Fruit fly (Drosophila melanogaster) whole organism, embryonic: ENCODE results near the gene nxf4.

Experiments used
- Ada2b ChIP-seq: fragments of 200-800 bp; sonication (Bioruptor generic); IDR thresholded peaks from 2 replicates; pipeline ENCODE4 v1.3.6; 2022; ENCODE audit warnings: missing biosample characterization, missing genetic modification characterization
- Awh ChIP-seq: fragments of 200-800 bp; sonication (Bioruptor generic); IDR thresholded peaks from 2 replicates; pipeline ENCODE4, ENCODE4 v1.3.6; 2022; ENCODE audit warnings: missing biosample characterization, missing genetic modification characterization
- Bdp1 ChIP-seq: fragments of 200-800 bp; sonication (Bioruptor generic); optimal IDR thresholded peaks from 3 replicates; lab custom pipeline; 2016; ENCODE audit warnings: missing biosample characterization, missing genetic modification characterization
- CG12071 ChIP-seq: fragments of 200-800 bp; sonication (Bioruptor generic); optimal IDR thresholded peaks from 3 replicates; lab custom pipeline; 2018; ENCODE audit warnings: missing biosample characterization, mild to moderate bottlenecking, missing genetic modification characterization
- CG12104 ChIP-seq: fragments of 200-800 bp; sonication (Bioruptor generic); optimal IDR thresholded peaks from 3 replicates; lab custom pipeline; 2016; ENCODE audit warnings: missing biosample characterization, missing genetic modification characterization
- CG12659 ChIP-seq: fragments of 200-800 bp; sonication (Bioruptor generic); optimal IDR thresholded peaks from 3 replicates; lab custom pipeline; 2017; ENCODE audit warnings: mild to moderate bottlenecking, missing biosample characterization, missing genetic modification reagents, missing genetic modification characterization
- CG14860 ChIP-seq: fragments of 200-800 bp; sonication (Bioruptor generic); IDR thresholded peaks from 3 replicates; pipeline ENCODE4 v1.3.6; 2022; ENCODE audit warnings: missing biosample characterization, missing genetic modification characterization; ENCODE audit not compliant: partially characterized antibody
- CG15479 ChIP-seq: fragments of 200-800 bp; sonication (Bioruptor generic); optimal IDR thresholded peaks from 3 replicates; lab custom pipeline; 2019; ENCODE audit warnings: missing biosample characterization, mild to moderate bottlenecking, missing genetic modification characterization, moderate library complexity
- CG15601 ChIP-seq: fragments of 200-800 bp; sonication (Bioruptor generic); optimal IDR thresholded peaks from 3 replicates; lab custom pipeline; 2019; ENCODE audit warnings: missing biosample characterization, mild to moderate bottlenecking, missing genetic modification characterization, moderate library complexity
- CG16863 ChIP-seq: fragments of 200-800 bp; sonication (Bioruptor generic); optimal IDR thresholded peaks from 3 replicates; lab custom pipeline; 2016; ENCODE audit warnings: missing biosample characterization, missing genetic modification characterization
- CG17359 ChIP-seq: fragments of 200-800 bp; sonication (Bioruptor generic); optimal IDR thresholded peaks from 3 replicates; lab custom pipeline; 2018; ENCODE audit warnings: missing biosample characterization, mild to moderate bottlenecking, missing genetic modification characterization, moderate library complexity
- CG1792 ChIP-seq: fragments of 200-800 bp; sonication (Bioruptor generic); optimal IDR thresholded peaks from 2 replicates; lab custom pipeline; 2016; ENCODE audit warnings: missing biosample characterization, missing genetic modification characterization
- CG2678 ChIP-seq: fragments of 200-800 bp; sonication (Bioruptor generic); optimal IDR thresholded peaks from 3 replicates; lab custom pipeline; 2019; ENCODE audit warnings: missing biosample characterization, mild to moderate bottlenecking, missing genetic modification characterization, moderate library complexity
- CG31365 ChIP-seq: fragments of 200-800 bp; sonication (Bioruptor generic); optimal IDR thresholded peaks from 2 replicates; lab custom pipeline; 2018; ENCODE audit warnings: missing biosample characterization, mild to moderate bottlenecking, missing genetic modification characterization
- CG31388 ChIP-seq: fragments of 200-800 bp; sonication (Bioruptor generic); optimal IDR thresholded peaks from 2 replicates; lab custom pipeline; 2016; ENCODE audit warnings: missing biosample characterization, missing genetic modification characterization
- CG33213 ChIP-seq: fragments of 200-800 bp; sonication (Bioruptor generic); optimal IDR thresholded peaks from 3 replicates; lab custom pipeline; 2016; ENCODE audit warnings: missing biosample characterization, missing genetic modification characterization
- CG4854 ChIP-seq: fragments of 200-800 bp; sonication (Bioruptor generic); optimal IDR thresholded peaks from 2 replicates; lab custom pipeline; 2016; ENCODE audit warnings: missing biosample characterization, missing genetic modification characterization, inconsistent platforms
- CG6175 ChIP-seq: fragments of 200-800 bp; sonication (Bioruptor generic); IDR thresholded peaks from 3 replicates; pipeline ENCODE4 v1.3.6; 2022; ENCODE audit warnings: missing biosample characterization, missing genetic modification characterization
- CG6813 ChIP-seq: fragments of 200-800 bp; sonication (Bioruptor generic); optimal IDR thresholded peaks from 2 replicates; lab custom pipeline; 2017; ENCODE audit warnings: missing biosample characterization, missing genetic modification characterization, mild to moderate bottlenecking, moderate library complexity, missing genetic modification reagents
- CG7786 ChIP-seq: fragments of 200-800 bp; sonication (Bioruptor generic); optimal IDR thresholded peaks from 2 replicates; lab custom pipeline; 2016; ENCODE audit warnings: missing biosample characterization, missing genetic modification characterization
- CG7987 ChIP-seq: fragments of 200-800 bp; sonication (Bioruptor generic); optimal IDR thresholded peaks from 2 replicates; lab custom pipeline; 2018; ENCODE audit warnings: missing biosample characterization, mild to moderate bottlenecking, missing genetic modification characterization, moderate library complexity
- CG9215 ChIP-seq: fragments of 200-800 bp; sonication (Bioruptor generic); IDR thresholded peaks from 2 replicates; pipeline ENCODE4 v1.3.6; 2022; ENCODE audit warnings: missing biosample characterization, missing genetic modification characterization
- Chrac-16 ChIP-seq: fragments of 200-800 bp; sonication (Bioruptor generic); optimal IDR thresholded peaks from 3 replicates; lab custom pipeline; 2016; ENCODE audit warnings: missing biosample characterization, missing genetic modification characterization
- D ChIP-seq, 2 experiments: fragments of 200-800 bp in 1 of 2; fragments of >200 bp in 1 of 2; sonication (Bioruptor generic) in 1 of 2; optimal IDR thresholded peaks; 2 replicates in 1 of 2; 3 replicates in 1 of 2; lab custom pipeline; 2017; ENCODE audit warnings: mild to moderate bottlenecking in 1 of 2, missing biosample characterization in 1 of 2, missing genetic modification characterization in 1 of 2, missing genetic modification reagents in 1 of 2
- Dip2 ChIP-seq: fragments of 200-800 bp; sonication (Bioruptor generic); IDR thresholded peaks from 2 replicates; pipeline ENCODE4 v1.3.6; 2022; ENCODE audit warnings: missing biosample characterization, missing genetic modification characterization
- E2f2 ChIP-seq: fragments of 200-800 bp; sonication (Bioruptor generic); IDR thresholded peaks from 2 replicates; pipeline ENCODE4 v1.3.6; 2022; ENCODE audit warnings: missing biosample characterization, missing genetic modification characterization
- Fer2 ChIP-seq: fragments of 200-800 bp; sonication (Bioruptor generic); optimal IDR thresholded peaks from 2 replicates; lab custom pipeline; 2018; ENCODE audit warnings: missing biosample characterization, mild to moderate bottlenecking, missing genetic modification characterization, moderate library complexity
- Hr39 ChIP-seq: fragments of >200 bp; optimal IDR thresholded peaks from 2 replicates; lab custom pipeline; 2017
- Mad ChIP-seq: fragments of 200-800 bp; sonication (Bioruptor generic); optimal IDR thresholded peaks from 2 replicates; lab custom pipeline; 2016; ENCODE audit warnings: missing biosample characterization, missing genetic modification characterization
- Max ChIP-seq: fragments of 200-800 bp; sonication (Bioruptor generic); optimal IDR thresholded peaks from 2 replicates; lab custom pipeline; 2016; ENCODE audit warnings: missing biosample characterization, mild to moderate bottlenecking, missing genetic modification characterization
- Mrtf ChIP-seq: fragments of 200-800 bp; sonication (Bioruptor generic); IDR thresholded peaks from 3 replicates; pipeline ENCODE4 v1.3.6; 2022; ENCODE audit warnings: missing biosample characterization, missing genetic modification characterization
- Myb ChIP-seq: fragments of 200-800 bp; sonication (Bioruptor generic); optimal IDR thresholded peaks from 2 replicates; lab custom pipeline; 2016; ENCODE audit warnings: missing biosample characterization, missing genetic modification characterization
- Nf-YA ChIP-seq: fragments of 200-800 bp; sonication (Bioruptor generic); IDR thresholded peaks from 2 replicates; pipeline ENCODE4 v1.3.6; 2022; ENCODE audit warnings: missing biosample characterization, missing genetic modification characterization
- Sry-β ChIP-seq: fragments of 200-800 bp; sonication (Bioruptor generic); optimal IDR thresholded peaks from 2 replicates; lab custom pipeline; 2018; ENCODE audit warnings: missing biosample characterization, mild to moderate bottlenecking, missing genetic modification characterization, moderate library complexity
- YL-1 ChIP-seq: fragments of 200-800 bp; sonication (Bioruptor generic); optimal IDR thresholded peaks from 3 replicates; lab custom pipeline; 2017; ENCODE audit warnings: missing biosample characterization, mild to moderate bottlenecking, missing genetic modification characterization
- amos ChIP-seq: fragments of 200-800 bp; sonication (Bioruptor generic); IDR thresholded peaks from 2 replicates; pipeline ENCODE4 v1.3.6; 2022; ENCODE audit warnings: missing biosample characterization, missing genetic modification characterization; ENCODE audit not compliant: partially characterized antibody
- ara ChIP-seq: fragments of 200-800 bp; sonication (Bioruptor generic); IDR thresholded peaks from 2 replicates; pipeline ENCODE4 v1.3.6; 2022; ENCODE audit warnings: missing biosample characterization, missing genetic modification characterization
- az2 ChIP-seq: fragments of 200-800 bp; sonication (Bioruptor generic); optimal IDR thresholded peaks from 3 replicates; lab custom pipeline; 2016; ENCODE audit warnings: missing biosample characterization, missing genetic modification characterization
- cwo ChIP-seq: fragments of 200-800 bp; sonication (Bioruptor generic); optimal IDR thresholded peaks from 3 replicates; lab custom pipeline; 2017; ENCODE audit warnings: missing biosample characterization, missing genetic modification characterization, mild to moderate bottlenecking, moderate library complexity, missing genetic modification reagents
- dmrt99B ChIP-seq: fragments of 200-800 bp; sonication (Bioruptor generic); optimal IDR thresholded peaks from 2 replicates; lab custom pipeline; 2018; ENCODE audit warnings: missing biosample characterization, mild to moderate bottlenecking, missing genetic modification characterization, moderate library complexity
- esg ChIP-seq: fragments of 200-800 bp; sonication (Bioruptor generic); conservative IDR thresholded peaks from 2 replicates; pipeline ENCODE4 v1.3.6; 2022; ENCODE audit warnings: missing biosample characterization, missing genetic modification characterization
- fru ChIP-seq: fragments of >200 bp; optimal IDR thresholded peaks from 2 replicates; lab custom pipeline; 2017
- hb ChIP-seq: fragments of 200-800 bp; sonication (Bioruptor generic); IDR thresholded peaks from 3 replicates; pipeline ENCODE4 v1.3.6; 2022; ENCODE audit warnings: missing biosample characterization, missing genetic modification characterization; ENCODE audit not compliant: partially characterized antibody
- org-1 ChIP-seq: fragments of 200-800 bp; sonication (Bioruptor generic); optimal IDR thresholded peaks from 2 replicates; lab custom pipeline; 2017; ENCODE audit warnings: missing biosample characterization, missing genetic modification characterization
- prd ChIP-seq, 3 experiments: fragments of >200 bp in 2 of 3; fragments of 200-800 bp in 1 of 3; sonication (Bioruptor generic) in 1 of 3; optimal IDR thresholded peaks in 2 of 3; IDR thresholded peaks in 1 of 3; 2 replicates in 2 of 3; 3 replicates in 1 of 3; pipeline versions ENCODE4 v1.3.6 to Lab custom; 2017 to 2022; ENCODE audit warnings: missing biosample characterization in 1 of 3, missing genetic modification characterization in 1 of 3
- repo ChIP-seq: fragments of 200-800 bp; sonication (Bioruptor generic); optimal IDR thresholded peaks from 2 replicates; lab custom pipeline; 2016; ENCODE audit warnings: missing biosample characterization, missing genetic modification characterization
- ro ChIP-seq: fragments of 200-800 bp; sonication (Bioruptor generic); IDR thresholded peaks from 2 replicates; pipeline ENCODE4 v1.3.6; 2022; ENCODE audit warnings: missing biosample characterization, missing genetic modification characterization
- sd ChIP-seq: fragments of 200-800 bp; sonication (Bioruptor generic); optimal IDR thresholded peaks from 3 replicates; lab custom pipeline; 2018; ENCODE audit warnings: missing biosample characterization, mild to moderate bottlenecking, missing genetic modification characterization, moderate library complexity
- unpg ChIP-seq: fragments of 200-800 bp; sonication (Bioruptor generic); optimal IDR thresholded peaks from 3 replicates; lab custom pipeline; 2018; ENCODE audit warnings: missing biosample characterization, mild to moderate bottlenecking, missing genetic modification characterization, moderate library complexity
- zen2 ChIP-seq: fragments of 200-800 bp; sonication (Bioruptor generic); IDR thresholded peaks from 3 replicates; pipeline ENCODE4 v1.3.6; 2022; ENCODE audit warnings: missing biosample characterization, missing genetic modification characterization; ENCODE audit not compliant: partially characterized antibody

Gene nxf4

DNA sequence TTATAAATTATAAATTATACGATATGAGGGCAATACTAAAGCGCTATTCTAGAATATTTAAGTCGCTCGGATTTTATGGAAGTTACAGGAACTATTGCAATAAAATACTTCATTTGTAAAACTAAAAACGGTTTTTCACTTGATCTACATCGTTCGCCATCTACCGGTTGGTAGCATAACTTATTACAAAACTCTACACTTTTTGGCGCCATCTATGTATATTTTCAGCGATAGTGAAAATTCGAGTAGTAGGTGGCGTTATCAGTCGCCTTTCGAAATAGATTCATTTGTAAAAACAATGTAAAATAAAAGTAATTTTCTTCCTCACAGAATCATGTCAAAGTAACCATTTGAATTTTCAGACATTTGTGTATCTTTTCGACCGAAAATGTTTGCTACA lies at the start of gene nxf4 (continued):
- TF ChIP-seq CG16863 (GFP tag; lab: Kevin White, UChicago) (peak; percentile 61), CG15601 (tag; lab: Kevin White, UChicago) (peak; percentile 63), CG31388 (peak; percentile 44), CG17359 (tag; lab: Kevin White, UChicago) (peak; percentile 60), hb (GFP tag; lab: Robert Waterston, UW) (no peak), unpg (GFP tag; lab: Kevin White, UChicago) (no peak), repo (peak; percentile 65), CG12071 (peak; percentile 11), E2f2 (peak; percentile 31; the same call in 1 of the 2 replicates), Fer2 (no peak), Sry-β (GFP tag; lab: Kevin White, UChicago) (peak; percentile 0), esg (GFP tag; lab: Robert Waterston, UW) (peak; percentile 28; the same call in 1 of the 2 replicates), CG12104 (peak; percentile 52), Nf-YA (GFP tag; lab: Robert Waterston, UW) (peak; percentile 56), Chrac-16 (peak; percentile 82), CG7786 (GFP tag; lab: Kevin White, UChicago) (peak; percentile 50), YL-1 (GFP tag; lab: Kevin White, UChicago) (no peak), org-1 (GFP tag; lab: Kevin White, UChicago) (peak; percentile 34), ara (peak; percentile 53; the same call in 1 of the 2 replicates), fru (lab: Kevin White, UChicago) (no peak), CG12659 (GFP tag; lab: Kevin White, UChicago) (peak; percentile 28), Myb (GFP tag; lab: Kevin White, UChicago) (peak; percentile 78), CG33213 (GFP tag; lab: Kevin White, UChicago) (peak; percentile 92), Hr39 (lab: Kevin White, UChicago) (no peak), dmrt99B (tag; lab: Kevin White, UChicago) (peak; percentile 32), CG14860 (GFP tag; lab: Robert Waterston, UW) (no peak), CG7987 (GFP tag; lab: Kevin White, UChicago) (no peak), CG2678 (peak; percentile 50), Bdp1 (GFP tag; lab: Kevin White, UChicago) (peak; percentile 67), Ada2b (GFP tag; lab: Robert Waterston, UW) (peak; percentile 37; the same call in 1 of the 2 replicates), az2 (GFP tag; lab: Kevin White, UChicago) (peak; percentile 85), Dip2 (GFP tag; lab: Robert Waterston, UW) (peak; percentile 96), Awh (GFP tag; lab: Robert Waterston, UW) (peak; percentile 26; the same call in 1 of the 2 replicates), CG15479 (GFP tag; lab: Kevin White, UChicago) (no peak), Max (GFP tag; lab: Kevin White, UChicago) (peak; percentile 0), CG31365 (tag; lab: Kevin White, UChicago) (no peak), CG6175 (GFP tag; lab: Robert Waterston, UW) (peak; percentile 57; the same call in 1 of the 3 replicates), amos (GFP tag; lab: Robert Waterston, UW) (peak; percentile 73), CG4854 (GFP tag; lab: Kevin White, UChicago) (peak; percentile 77), CG1792 (peak; percentile 43), Mad (GFP tag; lab: Kevin White, UChicago) (peak; percentile 70), prd (optimal IDR thresholded peaks at IDR 0.05; lab: Kevin White, UChicago) (no peak), prd (GFP tag; IDR thresholded peaks at IDR 0.05; lab: Robert Waterston, UW) (peak; percentile 75), cwo (GFP tag; lab: Kevin White, UChicago) (no peak), D (optimal IDR thresholded peaks at IDR 0.05; lab: Kevin White, UChicago) (no peak), D (GFP tag; optimal IDR thresholded peaks at IDR 0.05; lab: Kevin White, UChicago) (peak; percentile 55), sd (no peak), ro (GFP tag; lab: Robert Waterston, UW) (no peak), CG6813 (no peak), CG9215 (GFP tag; lab: Robert Waterston, UW) (peak; percentile 52), zen2 (GFP tag; lab: Robert Waterston, UW) (no peak), Mrtf (GFP tag; lab: Robert Waterston, UW) (peak; percentile 61; the same call in 2 of the 3 replicates)
